Worm (Caenorhabditis elegans) whole organism, midembryonic: Measurements from ENCODE around the gene F22E12.1.

Source experiments
- T22C8.4 ChIP-seq: fragments of 200-800 bp; sonication (Bioruptor generic); IDR thresholded peaks from 2 replicates; pipeline ENCODE4 v1.3.6; 2022; ENCODE audit warnings: missing genetic modification characterization, missing compliant biosample characterization
- cog-1 ChIP-seq: sonication (generic microtip); optimal IDR thresholded peaks from 2 replicates; lab custom pipeline; 2016; ENCODE audit warnings: missing genetic modification characterization, missing compliant biosample characterization
- flt-1 ChIP-seq: fragments of 200-800 bp; sonication (Bioruptor generic); IDR thresholded peaks from 2 replicates; pipeline ENCODE4 v1.3.6; 2022; ENCODE audit warnings: missing genetic modification characterization, missing compliant biosample characterization
- med-1 ChIP-seq: sonication (generic microtip); optimal IDR thresholded peaks from 2 replicates; lab custom pipeline; 2017; ENCODE audit warnings: missing genetic modification characterization, mild to moderate bottlenecking, missing compliant biosample characterization, antibody characterized with exemption, missing genetic modification reagents; ENCODE audit not compliant: insufficient read depth
- ztf-29 ChIP-seq: fragments of 200-800 bp; sonication (Bioruptor generic); IDR thresholded peaks from 2 replicates; pipeline ENCODE4 v1.3.6; 2022; ENCODE audit warnings: missing genetic modification reagents, missing genetic modification characterization, missing compliant biosample characterization

DNA sequence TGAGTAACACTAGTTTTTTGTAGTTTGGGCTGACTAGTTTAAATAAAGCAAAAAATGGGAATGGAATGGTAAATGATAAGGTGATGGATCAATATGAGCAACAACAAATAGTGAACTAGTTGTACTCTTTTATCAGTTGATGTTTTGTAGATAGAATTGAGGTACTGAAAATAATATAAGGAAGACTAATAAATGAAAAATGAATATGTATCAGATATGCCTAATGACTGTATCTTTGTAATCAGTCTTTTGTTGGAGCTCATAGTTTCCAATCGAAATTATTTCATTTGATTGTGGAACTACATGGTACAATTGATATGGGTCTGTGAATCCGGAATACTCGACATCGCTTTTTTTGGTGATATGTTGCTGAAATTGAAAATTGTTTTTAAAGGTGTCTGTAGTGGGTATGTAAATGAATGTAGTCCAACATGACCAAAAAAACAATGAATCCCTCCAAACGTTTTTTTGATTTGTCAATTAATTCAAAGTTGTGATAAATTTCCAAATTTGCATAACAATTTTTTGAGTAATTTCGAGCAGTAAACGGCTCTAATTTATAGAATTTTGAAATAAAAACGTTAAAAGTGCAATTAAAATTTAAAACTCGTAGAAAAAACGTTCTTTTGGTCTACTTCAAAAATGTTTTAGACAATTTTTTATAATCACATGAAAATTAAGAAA is 47.0 kb downstream of the F22E12.1 start, which contains the start of gene F15H10.12:
- TF ChIP-seq ztf-29 (GFP tag; lab: Robert Waterston, UW): no peak
- TF ChIP-seq med-1: no peak
- no peak for TF ChIP-seq flt-1
- TF ChIP-seq T22C8.4 (GFP tag; lab: Robert Waterston, UW): no peak
- TF ChIP-seq cog-1 (tag; lab: Kevin White, UChicago): no peak
